Worm (Caenorhabditis elegans): ENCODE data around the gene acr-14.

ce11 chrII:8223422-8223821, 46.4 kb upstream of the acr-14 start:
- TF ChIP-seq elt-3 (tag; optimal IDR thresholded peaks at IDR 0.05) (no peak), ceh-88 (GFP tag; IDR thresholded peaks at IDR 0.05) (no peak), unc-62 (GFP tag; optimal IDR thresholded peaks at IDR 0.05) (no peak), alr-1 (tag; optimal IDR thresholded peaks at IDR 0.05; ENCODE audit: borderline replicate concordance) (no peak), efl-1 (optimal IDR thresholded peaks at IDR 0.05) (no peak), efl-1 (GFP tag; optimal IDR thresholded peaks at IDR 0.05 in 1 of 2) (no peak), nhr-76 (tag; optimal IDR thresholded peaks at IDR 0.05) (no peak)
